Fruit fly (Drosophila melanogaster): ENCODE data around the gene CG7800.

CG7800 gene

DNA sequence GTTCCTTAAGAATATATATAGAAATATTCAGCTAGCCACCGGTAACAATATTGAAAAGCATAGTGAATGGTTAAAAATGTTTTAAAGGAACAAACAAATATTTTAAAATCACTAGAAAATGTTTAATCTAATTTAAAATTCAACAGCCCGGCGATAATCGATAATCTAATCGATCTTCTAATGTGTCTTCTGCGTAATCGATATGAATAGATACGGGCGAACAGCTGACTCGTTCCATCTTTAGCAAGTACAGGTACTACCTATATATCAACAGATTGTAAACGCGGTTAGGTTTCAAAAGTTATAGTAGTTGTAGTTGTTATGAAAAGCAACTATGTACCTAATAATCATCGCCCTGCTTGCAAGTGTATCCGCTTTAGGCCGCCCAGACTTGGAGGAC lies at the start of gene CG7800:
Gene CG7800 (plus strand): TSS at position 231 of the 400 bp plus-strand sequence.
- TF ChIP-seq CG7101 (tag; optimal IDR thresholded peaks at IDR 0.05), result no peak
- no peak for TF ChIP-seq CG5204 (GFP tag; optimal IDR thresholded peaks at IDR 0.05)
- no peak for TF ChIP-seq cic (GFP tag; optimal IDR thresholded peaks at IDR 0.05)
- no peak for TF ChIP-seq pad (GFP tag; optimal IDR thresholded peaks at IDR 0.05)
- no peak for TF ChIP-seq ovo (GFP tag; optimal IDR thresholded peaks at IDR 0.05)
- no peak for TF ChIP-seq CG33017 (tag; optimal IDR thresholded peaks at IDR 0.05)
- no peak for TF ChIP-seq Mnt (GFP tag; optimal IDR thresholded peaks at IDR 0.05)
- TF ChIP-seq toe (GFP tag; optimal IDR thresholded peaks at IDR 0.05), result no peak
- TF ChIP-seq CG1620 (GFP tag; optimal IDR thresholded peaks at IDR 0.05), result no peak
- no peak for TF ChIP-seq Crg-1 (GFP tag; optimal IDR thresholded peaks at IDR 0.05)
- no peak for TF ChIP-seq cnc (optimal IDR thresholded peaks at IDR 0.05)
- no peak for TF ChIP-seq Hr96 (GFP tag; optimal IDR thresholded peaks at IDR 0.05)
- TF ChIP-seq CG12768 (GFP tag; optimal IDR thresholded peaks at IDR 0.05), result no peak
- no peak for TF ChIP-seq tj (GFP tag; optimal IDR thresholded peaks at IDR 0.05)
- TF ChIP-seq CG14711 (tag; optimal IDR thresholded peaks at IDR 0.05), result no peak
- TF ChIP-seq Clk (GFP tag; optimal IDR thresholded peaks at IDR 0.05), result no peak

DNA sequence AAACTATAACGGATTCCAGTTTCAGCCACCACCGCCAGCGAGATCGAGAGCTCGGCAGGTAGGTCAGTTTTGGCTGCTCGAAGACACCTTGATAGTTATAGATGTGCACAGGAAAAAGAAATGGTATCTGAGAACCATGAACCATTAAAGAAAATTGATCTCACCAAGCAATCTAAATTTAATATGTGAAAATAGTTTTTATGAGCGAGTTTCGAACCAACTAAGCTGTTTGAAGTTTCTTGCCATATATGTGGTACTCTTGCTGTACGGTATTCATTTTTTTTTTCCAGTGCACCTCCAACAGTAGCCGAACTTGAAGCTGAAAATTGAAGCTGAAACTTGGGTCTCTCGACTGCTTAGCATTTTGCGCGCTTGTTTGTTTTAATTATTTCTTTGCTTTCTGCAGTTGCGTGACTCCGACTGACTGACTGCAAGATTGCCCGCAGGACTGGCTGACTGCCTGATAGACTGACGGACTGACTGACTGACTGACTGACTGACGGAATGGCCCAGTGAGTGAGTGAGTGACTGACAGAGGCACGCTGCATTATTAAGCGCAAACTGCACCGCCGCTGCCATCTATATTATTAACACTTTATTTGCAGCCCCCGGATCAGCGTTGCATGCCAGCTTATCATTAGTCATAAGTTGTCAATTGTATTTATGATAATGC lies 46.1 kb upstream of the CG7800 start:
- no peak for TF ChIP-seq ovo (GFP tag; optimal IDR thresholded peaks at IDR 0.05)
- TF ChIP-seq kay (GFP tag; ENCODE audit: borderline replicate concordance), result no peak
- no peak for TF ChIP-seq pad (GFP tag; optimal IDR thresholded peaks at IDR 0.05)
- no peak for TF ChIP-seq CG1620 (GFP tag; optimal IDR thresholded peaks at IDR 0.05)
- no peak for TF ChIP-seq Hr96 (GFP tag; optimal IDR thresholded peaks at IDR 0.05)
- TF ChIP-seq CG12768 (GFP tag; optimal IDR thresholded peaks at IDR 0.05), result no peak
- TF ChIP-seq CG7045 (GFP tag; optimal IDR thresholded peaks at IDR 0.05), result no peak
- TF ChIP-seq CG14711 (tag; optimal IDR thresholded peaks at IDR 0.05), result no peak
- TF ChIP-seq CG33017 (tag; optimal IDR thresholded peaks at IDR 0.05), result no peak
- no peak for TF ChIP-seq CG7101 (tag; optimal IDR thresholded peaks at IDR 0.05)
- no peak for TF ChIP-seq CG5204 (GFP tag; optimal IDR thresholded peaks at IDR 0.05)
- no peak for TF ChIP-seq CG11617 (GFP tag; optimal IDR thresholded peaks at IDR 0.05)
- TF ChIP-seq Crg-1 (GFP tag; optimal IDR thresholded peaks at IDR 0.05), result no peak
- TF ChIP-seq Clk (GFP tag; optimal IDR thresholded peaks at IDR 0.05), result no peak
- TF ChIP-seq cic (GFP tag; optimal IDR thresholded peaks at IDR 0.05), result no peak
- TF ChIP-seq tj (GFP tag; optimal IDR thresholded peaks at IDR 0.05), result no peak
- TF ChIP-seq bab1 (GFP tag; optimal IDR thresholded peaks at IDR 0.05), result no peak
- TF ChIP-seq Mnt (GFP tag; optimal IDR thresholded peaks at IDR 0.05), result no peak

DNA sequence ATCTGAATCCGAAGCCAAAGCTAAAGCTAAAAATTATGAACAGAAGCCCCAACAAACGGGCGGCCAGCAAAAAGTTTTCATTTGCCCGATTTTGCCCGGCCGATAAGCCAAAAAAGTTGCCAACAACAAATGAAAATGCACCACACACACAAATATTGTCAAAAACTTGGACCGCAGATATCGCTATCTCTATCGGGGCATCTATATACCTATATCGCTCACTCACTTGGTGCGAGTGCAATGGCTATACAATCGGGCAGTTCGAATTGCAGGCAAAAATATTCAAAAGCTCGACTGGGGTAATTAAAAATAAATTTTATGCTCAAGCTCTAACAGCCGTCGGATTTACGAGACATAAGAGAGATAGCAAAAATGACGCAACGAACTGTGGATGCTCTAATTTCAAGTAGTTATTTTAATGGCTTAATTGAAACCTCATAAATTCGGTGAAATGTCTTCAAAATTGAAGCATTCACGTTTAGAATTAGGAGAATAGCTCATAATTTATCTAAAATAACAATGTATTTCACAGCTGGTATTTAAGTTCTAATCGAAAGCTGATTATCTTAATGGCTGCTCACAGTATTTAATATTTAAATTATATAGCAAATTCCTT lies 41.6 kb upstream of the CG7800 start:
- TF ChIP-seq cnc (optimal IDR thresholded peaks at IDR 0.05) (no peak), CG7101 (tag; optimal IDR thresholded peaks at IDR 0.05) (no peak), tj (GFP tag; optimal IDR thresholded peaks at IDR 0.05) (no peak), toe (GFP tag; optimal IDR thresholded peaks at IDR 0.05) (no peak), CG12768 (GFP tag; optimal IDR thresholded peaks at IDR 0.05) (no peak), CG7045 (GFP tag; optimal IDR thresholded peaks at IDR 0.05) (no peak), kay (GFP tag; ENCODE audit: borderline replicate concordance) (no peak), CG33017 (tag; optimal IDR thresholded peaks at IDR 0.05) (no peak), Hr96 (GFP tag; optimal IDR thresholded peaks at IDR 0.05) (no peak), bab1 (GFP tag; optimal IDR thresholded peaks at IDR 0.05) (no peak)

DNA sequence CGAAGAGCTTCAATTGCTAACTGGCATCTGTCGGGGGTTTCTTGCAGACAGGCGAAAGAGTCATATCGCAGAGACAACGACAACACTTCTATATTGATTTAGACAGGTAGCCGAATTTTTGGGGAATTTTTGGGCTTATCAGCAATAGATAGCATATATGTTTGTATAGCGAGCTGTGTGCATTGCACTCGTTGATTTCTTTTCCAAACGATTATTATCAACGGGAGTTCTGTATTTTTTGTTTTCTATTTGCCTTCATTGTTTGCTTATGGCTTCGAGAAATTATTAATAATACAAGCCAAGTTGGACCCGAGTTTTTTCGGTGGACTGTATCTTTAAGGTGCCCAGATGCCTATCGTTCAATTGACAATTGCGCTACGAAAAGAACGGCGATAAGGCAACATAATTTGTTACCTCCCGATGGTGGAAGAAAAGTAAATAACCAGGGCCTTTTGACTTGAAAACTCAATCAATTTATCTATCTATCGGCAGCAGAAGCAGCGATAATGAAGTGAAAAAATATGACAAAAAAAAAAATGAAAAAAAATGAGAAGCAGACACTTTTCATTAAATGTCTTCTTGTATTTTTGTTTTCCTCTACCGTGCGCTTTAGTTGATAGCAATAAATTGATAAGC lies 37.3 kb upstream of the CG7800 start:
- TF ChIP-seq CG7045 (GFP tag; optimal IDR thresholded peaks at IDR 0.05) (no peak), tj (GFP tag; optimal IDR thresholded peaks at IDR 0.05) (no peak), Hr96 (GFP tag; optimal IDR thresholded peaks at IDR 0.05) (no peak), Crg-1 (GFP tag; optimal IDR thresholded peaks at IDR 0.05) (no peak), Clk (GFP tag; optimal IDR thresholded peaks at IDR 0.05) (no peak), kay (GFP tag; ENCODE audit: borderline replicate concordance) (no peak), CG12768 (GFP tag; optimal IDR thresholded peaks at IDR 0.05) (no peak)

DNA sequence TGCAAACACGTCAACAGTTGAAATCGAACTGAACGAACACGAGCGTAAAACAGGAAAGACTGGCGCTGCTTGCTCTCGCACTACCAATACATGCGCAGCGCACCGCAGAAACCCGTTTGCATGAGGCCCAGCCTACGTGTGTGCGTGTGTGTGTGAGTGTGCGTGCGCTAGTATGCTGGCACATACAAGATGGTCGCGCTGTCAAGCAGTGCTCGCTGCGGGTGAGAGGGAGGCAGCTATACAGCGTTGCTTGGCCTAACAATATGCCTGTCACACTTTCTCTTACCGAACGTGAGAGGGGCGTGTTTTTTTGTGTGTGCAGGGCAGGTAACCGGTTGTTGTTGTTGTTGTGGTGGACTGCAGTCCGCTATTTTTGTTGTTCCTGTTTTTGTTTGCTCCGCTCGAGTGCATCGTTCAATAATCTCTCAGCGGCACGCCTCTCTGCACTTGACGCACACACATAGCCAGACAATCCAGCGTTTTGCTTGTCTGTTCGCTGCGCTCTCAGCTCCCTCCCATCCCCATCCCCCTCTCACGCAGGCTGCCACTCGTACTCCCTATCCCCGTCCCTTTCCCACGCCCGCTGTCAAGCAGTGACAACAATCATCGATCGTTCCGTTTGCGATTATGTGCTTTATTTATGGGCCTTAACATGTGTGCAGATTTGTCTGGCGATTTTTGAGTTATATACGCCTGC lies 36.2 kb upstream of the CG7800 start, which contains the start of gene grn:
Gene grn (minus strand): TSS at position 33 of the 697 bp plus-strand sequence.
- no peak for TF ChIP-seq Clk (GFP tag; optimal IDR thresholded peaks at IDR 0.05)
- no peak for TF ChIP-seq CG11617 (GFP tag; optimal IDR thresholded peaks at IDR 0.05)
- no peak for TF ChIP-seq CG33017 (tag; optimal IDR thresholded peaks at IDR 0.05)
- TF ChIP-seq pad (GFP tag; optimal IDR thresholded peaks at IDR 0.05), result peak; percentile 63

DNA sequence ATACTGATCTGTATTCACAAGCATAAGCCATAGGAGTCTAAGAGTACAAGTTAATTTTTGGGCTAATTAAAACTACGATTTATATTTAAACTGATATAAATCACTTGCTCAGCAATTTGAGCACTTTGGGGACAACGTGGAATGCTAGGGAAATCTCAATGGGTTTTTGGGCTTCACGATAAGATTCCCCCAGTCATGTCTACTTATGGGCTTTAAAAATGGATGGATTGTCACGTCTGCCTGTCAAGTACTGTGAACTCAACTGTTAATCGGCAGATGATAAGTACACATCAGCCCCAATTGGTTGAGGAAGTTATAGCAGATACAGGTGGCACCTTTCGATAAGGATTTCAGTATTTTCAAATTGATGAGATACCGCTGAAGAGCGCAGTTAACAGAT lies 34.3 kb upstream of the CG7800 start:
- no peak for TF ChIP-seq CG14711 (tag; optimal IDR thresholded peaks at IDR 0.05)
- TF ChIP-seq bab1 (GFP tag; optimal IDR thresholded peaks at IDR 0.05), result no peak
- no peak for TF ChIP-seq toe (GFP tag; optimal IDR thresholded peaks at IDR 0.05)
- no peak for TF ChIP-seq ovo (GFP tag; optimal IDR thresholded peaks at IDR 0.05)

Data from whole organism, adult.